Fruit fly (Drosophila melanogaster) whole organism, pupa: Measurements from ENCODE around the gene ValRS-m.

Source experiments
- CG10348 ChIP-seq: fragments of 200-800 bp; sonication (Bioruptor generic); IDR thresholded peaks from 2 replicates; pipeline ENCODE4 v1.3.6; 2022; ENCODE audit warnings: missing biosample characterization, missing genetic modification characterization
- CG15710 ChIP-seq: fragments of 200-800 bp; sonication (Bioruptor generic); optimal IDR thresholded peaks from 2 replicates; lab custom pipeline; 2018; ENCODE audit warnings: missing biosample characterization, mild to moderate bottlenecking, missing genetic modification characterization, moderate library complexity
- CG32121 ChIP-seq: fragments of 200-800 bp; sonication (Bioruptor generic); IDR thresholded peaks from 2 replicates; pipeline ENCODE4 v1.3.6; 2022; ENCODE audit warnings: missing biosample characterization, missing genetic modification characterization
- CG8301 ChIP-seq: fragments of 200-800 bp; sonication (Bioruptor generic); optimal IDR thresholded peaks from 2 replicates; lab custom pipeline; 2018; ENCODE audit warnings: missing biosample characterization, mild to moderate bottlenecking, missing genetic modification characterization
- D1 ChIP-seq: fragments of 200-800 bp; sonication (Bioruptor generic); optimal IDR thresholded peaks from 2 replicates; lab custom pipeline; 2018; ENCODE audit warnings: missing biosample characterization, mild to moderate bottlenecking, missing genetic modification characterization, moderate library complexity
- EcR ChIP-seq: fragments of 200-800 bp; sonication (Bioruptor generic); optimal IDR thresholded peaks from 3 replicates; lab custom pipeline; 2019; ENCODE audit warnings: missing biosample characterization, missing genetic modification characterization, mild to moderate bottlenecking, moderate library complexity, missing genetic modification reagents

DNA sequence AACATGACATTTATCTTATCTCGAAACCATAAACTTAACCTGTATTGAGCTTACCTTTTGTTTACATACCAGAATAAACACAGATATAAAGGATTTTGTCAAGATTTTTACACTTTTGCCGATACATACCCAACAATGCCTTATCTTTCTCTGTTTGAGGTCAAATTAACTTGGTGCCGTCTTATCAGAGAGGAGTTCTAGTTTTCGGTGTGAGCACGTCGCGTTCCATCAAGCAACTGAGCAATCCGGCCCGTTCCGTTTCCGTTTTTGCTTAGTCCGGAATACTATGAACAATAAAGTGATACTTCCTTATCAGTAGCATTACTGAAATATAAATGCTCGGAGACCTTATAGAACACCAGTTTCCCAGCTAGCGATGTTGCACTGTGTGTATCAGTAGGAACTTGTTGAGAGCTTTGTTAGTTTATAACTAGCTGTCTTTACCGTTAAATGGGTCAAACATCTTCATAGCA is 21.3 kb upstream of the ValRS-m start, which contains the start of gene Galk:
- TF ChIP-seq CG8301 (tag; lab: Kevin White, UChicago) = no peak
- no peak for TF ChIP-seq CG10348 (GFP tag; lab: Robert Waterston, UW)
- no peak for TF ChIP-seq D1 (tag; lab: Kevin White, UChicago)
- peak; percentile 26 for TF ChIP-seq EcR
- peak; percentile 8; the same call in 1 of the 2 replicates for TF ChIP-seq CG32121 (GFP tag; lab: Robert Waterston, UW)
- TF ChIP-seq CG15710 (tag; lab: Kevin White, UChicago) = no peak
